Fruit fly (Drosophila melanogaster) whole organism, embryonic: Measurements from ENCODE around the gene bsk.

ENCODE experiments used
- Abd-B ChIP-seq: fragments of 200-800 bp; sonication (Bioruptor generic); optimal IDR thresholded peaks from 2 replicates; lab custom pipeline; 2018; ENCODE audit warnings: missing biosample characterization, mild to moderate bottlenecking, missing genetic modification characterization, moderate library complexity
- CG10979 ChIP-seq: fragments of 200-800 bp; sonication (Bioruptor generic); optimal IDR thresholded peaks from 2 replicates; lab custom pipeline; 2018; ENCODE audit warnings: missing biosample characterization, mild to moderate bottlenecking, missing genetic modification characterization, moderate library complexity
- CG11085 ChIP-seq: fragments of 200-800 bp; sonication (Bioruptor generic); IDR thresholded peaks from 2 replicates; pipeline ENCODE4 v1.3.6; 2022; ENCODE audit warnings: missing biosample characterization, missing genetic modification characterization
- CG11504 ChIP-seq: fragments of 200-800 bp; sonication (Bioruptor generic); optimal IDR thresholded peaks from 3 replicates; lab custom pipeline; 2019; ENCODE audit warnings: missing biosample characterization, mild to moderate bottlenecking, missing genetic modification characterization, moderate library complexity
- CG13424 ChIP-seq: fragments of 200-800 bp; sonication (Bioruptor generic); optimal IDR thresholded peaks from 2 replicates; lab custom pipeline; 2019; ENCODE audit warnings: missing biosample characterization, mild to moderate bottlenecking, missing genetic modification characterization, moderate library complexity
- CG13894 ChIP-seq: fragments of 200-800 bp; sonication (Bioruptor generic); optimal IDR thresholded peaks from 3 replicates; lab custom pipeline; 2018; ENCODE audit warnings: missing biosample characterization, mild to moderate bottlenecking, missing genetic modification characterization, moderate library complexity
- CG3838 ChIP-seq: fragments of 200-800 bp; sonication (Bioruptor generic); optimal IDR thresholded peaks from 3 replicates; lab custom pipeline; 2016; ENCODE audit warnings: missing biosample characterization, missing genetic modification characterization
- CG3995 ChIP-seq: fragments of 200-800 bp; sonication (Bioruptor generic); optimal IDR thresholded peaks from 3 replicates; lab custom pipeline; 2016; ENCODE audit warnings: missing biosample characterization, missing genetic modification characterization
- CG6272 ChIP-seq: fragments of 200-800 bp; sonication (Bioruptor generic); IDR thresholded peaks from 2 replicates; pipeline ENCODE4 v1.3.6; 2022; ENCODE audit warnings: missing biosample characterization, missing genetic modification characterization
- CG6654 ChIP-seq: fragments of 200-800 bp; sonication (Bioruptor generic); optimal IDR thresholded peaks from 2 replicates; lab custom pipeline; 2017; ENCODE audit warnings: missing biosample characterization, mild to moderate bottlenecking, missing genetic modification characterization
- CG6689 ChIP-seq: fragments of 200-800 bp; sonication (Bioruptor generic); IDR thresholded peaks from 2 replicates; pipeline ENCODE4 v1.3.6; 2022; ENCODE audit warnings: missing biosample characterization, missing genetic modification characterization
- CG6791 ChIP-seq: fragments of 200-800 bp; sonication (Bioruptor generic); IDR thresholded peaks from 3 replicates; pipeline ENCODE4 v1.3.6; 2022; ENCODE audit warnings: missing biosample characterization, missing genetic modification characterization; ENCODE audit not compliant: partially characterized antibody
- CG6813 ChIP-seq: fragments of 200-800 bp; sonication (Bioruptor generic); optimal IDR thresholded peaks from 2 replicates; lab custom pipeline; 2017; ENCODE audit warnings: missing biosample characterization, missing genetic modification characterization, mild to moderate bottlenecking, moderate library complexity, missing genetic modification reagents
- CG7745 ChIP-seq: fragments of 200-800 bp; sonication (Bioruptor generic); optimal IDR thresholded peaks from 2 replicates; lab custom pipeline; 2018; ENCODE audit warnings: missing biosample characterization, mild to moderate bottlenecking, missing genetic modification characterization, moderate library complexity
- CG8924 ChIP-seq: fragments of 200-800 bp; optimal IDR thresholded peaks from 3 replicates; lab custom pipeline; 2019; ENCODE audit warnings: missing biosample characterization, mild to moderate bottlenecking, missing genetic modification characterization, moderate library complexity
- CG9215 ChIP-seq: fragments of 200-800 bp; sonication (Bioruptor generic); IDR thresholded peaks from 2 replicates; pipeline ENCODE4 v1.3.6; 2022; ENCODE audit warnings: missing biosample characterization, missing genetic modification characterization
- Camta ChIP-seq: fragments of 200-800 bp; sonication (Bioruptor generic); optimal IDR thresholded peaks from 2 replicates; lab custom pipeline; 2016; ENCODE audit warnings: missing biosample characterization, missing genetic modification characterization
- Dad ChIP-seq: fragments of 200-800 bp; sonication (Bioruptor generic); optimal IDR thresholded peaks from 3 replicates; lab custom pipeline; 2016; ENCODE audit warnings: missing biosample characterization, missing genetic modification characterization
- Fer3 ChIP-seq: fragments of 200-800 bp; sonication (Bioruptor generic); optimal IDR thresholded peaks from 2 replicates; lab custom pipeline; 2018; ENCODE audit warnings: missing biosample characterization, mild to moderate bottlenecking, missing genetic modification characterization, moderate library complexity
- HLH54F ChIP-seq: fragments of 200-800 bp; sonication (Bioruptor generic); optimal IDR thresholded peaks from 3 replicates; lab custom pipeline; 2016; ENCODE audit warnings: missing biosample characterization, missing genetic modification characterization
- HLHmδ ChIP-seq: fragments of 200-800 bp; sonication (Bioruptor generic); optimal IDR thresholded peaks from 2 replicates; lab custom pipeline; 2018; ENCODE audit warnings: missing biosample characterization, mild to moderate bottlenecking, missing genetic modification characterization, moderate library complexity
- Hsf ChIP-seq: fragments of 200-800 bp; sonication (Bioruptor generic); optimal IDR thresholded peaks from 3 replicates; lab custom pipeline; 2016; ENCODE audit warnings: missing biosample characterization, missing genetic modification characterization
- MESR4 ChIP-seq: fragments of 200-800 bp; sonication (Bioruptor generic); optimal IDR thresholded peaks from 2 replicates; lab custom pipeline; 2018; ENCODE audit warnings: missing biosample characterization, mild to moderate bottlenecking, missing genetic modification characterization, moderate library complexity
- NC2β ChIP-seq: fragments of 200-800 bp; sonication (Bioruptor generic); optimal IDR thresholded peaks from 2 replicates; lab custom pipeline; 2016; ENCODE audit warnings: missing biosample characterization, missing genetic modification characterization
- Nf-YB ChIP-seq: fragments of 200-800 bp; sonication (Bioruptor generic); optimal IDR thresholded peaks from 3 replicates; lab custom pipeline; 2019; ENCODE audit warnings: missing biosample characterization, mild to moderate bottlenecking, missing genetic modification characterization, moderate library complexity
- Oli ChIP-seq: fragments of 200-800 bp; sonication (Bioruptor generic); optimal IDR thresholded peaks from 2 replicates; lab custom pipeline; 2018; ENCODE audit warnings: missing biosample characterization, mild to moderate bottlenecking, missing genetic modification characterization, moderate library complexity
- Ravus ChIP-seq: fragments of 200-800 bp; sonication (Bioruptor generic); IDR thresholded peaks from 2 replicates; pipeline ENCODE4 v1.3.6; 2022; ENCODE audit warnings: missing biosample characterization, missing genetic modification characterization
- Side ChIP-seq: fragments of 200-800 bp; sonication (Bioruptor generic); optimal IDR thresholded peaks from 2 replicates; lab custom pipeline; 2016; ENCODE audit warnings: missing biosample characterization, missing genetic modification characterization
- Xrp1 ChIP-seq: fragments of 200-800 bp; sonication (Bioruptor generic); IDR thresholded peaks from 2 replicates; pipeline ENCODE4 v1.3.6; 2022; ENCODE audit warnings: missing biosample characterization, missing genetic modification characterization
- ash1 ChIP-seq: fragments of 200-800 bp; sonication (Bioruptor generic); optimal IDR thresholded peaks from 2 replicates; lab custom pipeline; 2018; ENCODE audit warnings: missing biosample characterization, mild to moderate bottlenecking, missing genetic modification characterization
- bowl ChIP-seq: fragments of 200-800 bp; sonication (Bioruptor generic); IDR thresholded peaks from 2 replicates; pipeline ENCODE4 v1.3.6; 2022; ENCODE audit warnings: missing biosample characterization, missing genetic modification characterization
- caup ChIP-seq: fragments of 200-800 bp; sonication (Bioruptor generic); optimal IDR thresholded peaks from 3 replicates; lab custom pipeline; 2017; ENCODE audit warnings: missing biosample characterization, mild to moderate bottlenecking, missing genetic modification characterization, moderate library complexity; ENCODE audit not compliant: severe bottlenecking
- chn ChIP-seq: fragments of 200-800 bp; sonication (Bioruptor generic); optimal IDR thresholded peaks from 2 replicates; lab custom pipeline; 2016; ENCODE audit warnings: missing biosample characterization, missing genetic modification characterization
- crc ChIP-seq: fragments of 200-800 bp; sonication (Bioruptor generic); optimal IDR thresholded peaks from 2 replicates; lab custom pipeline; 2016; ENCODE audit warnings: missing biosample characterization, missing genetic modification characterization
- ems ChIP-seq: fragments of 200-800 bp; sonication (Bioruptor generic); optimal IDR thresholded peaks from 3 replicates; lab custom pipeline; 2016; ENCODE audit warnings: missing biosample characterization, missing genetic modification characterization
- fru ChIP-seq: fragments of >200 bp; optimal IDR thresholded peaks from 2 replicates; lab custom pipeline; 2017
- gfzf ChIP-seq: fragments of 200-800 bp; sonication (Bioruptor generic); optimal IDR thresholded peaks from 2 replicates; lab custom pipeline; 2016; ENCODE audit warnings: missing biosample characterization, mild to moderate bottlenecking, missing genetic modification characterization, moderate library complexity
- hkb ChIP-seq, 2 experiments: fragments of 200-800 bp in 1 of 2; fragments of >200 bp in 1 of 2; sonication (Bioruptor generic) in 1 of 2; IDR thresholded peaks in 1 of 2; optimal IDR thresholded peaks in 1 of 2; 2 replicates each; pipeline versions ENCODE4 v1.3.6 to Lab custom; 2017 to 2022; ENCODE audit warnings: missing biosample characterization in 1 of 2, missing genetic modification characterization in 1 of 2
- inv ChIP-seq: fragments of 200-800 bp; sonication (Bioruptor generic); IDR thresholded peaks from 2 replicates; pipeline ENCODE4 v1.3.6; 2022; ENCODE audit warnings: missing biosample characterization, missing genetic modification characterization; ENCODE audit not compliant: partially characterized antibody
- klu ChIP-seq: fragments of 200-800 bp; sonication (Bioruptor generic); IDR thresholded peaks from 2 replicates; pipeline ENCODE4 v1.3.6; 2022; ENCODE audit warnings: missing biosample characterization, missing genetic modification characterization
- kni ChIP-seq: fragments of 200-800 bp; sonication (Bioruptor generic); optimal IDR thresholded peaks from 3 replicates; lab custom pipeline; 2017; ENCODE audit warnings: mild to moderate bottlenecking, missing biosample characterization, missing genetic modification reagents, missing genetic modification characterization
- lmd ChIP-seq: fragments of 200-800 bp; sonication (Bioruptor generic); IDR thresholded peaks from 2 replicates; pipeline ENCODE4 v1.3.6; 2022; ENCODE audit warnings: missing biosample characterization, missing genetic modification characterization
- nerfin-1 ChIP-seq: fragments of 200-800 bp; sonication (Bioruptor generic); optimal IDR thresholded peaks from 3 replicates; lab custom pipeline; 2019; ENCODE audit warnings: missing biosample characterization, mild to moderate bottlenecking, missing genetic modification characterization, moderate library complexity
- p53 ChIP-seq: fragments of 200-800 bp; sonication (Bioruptor generic); optimal IDR thresholded peaks from 2 replicates; lab custom pipeline; 2016; ENCODE audit warnings: missing biosample characterization, missing genetic modification characterization
- pho ChIP-seq: fragments of 200-800 bp; sonication (Bioruptor generic); optimal IDR thresholded peaks from 2 replicates; lab custom pipeline; 2016; ENCODE audit warnings: missing biosample characterization, missing genetic modification characterization
- pros ChIP-seq: fragments of 200-800 bp; sonication (Bioruptor generic); optimal IDR thresholded peaks from 3 replicates; lab custom pipeline; 2019; ENCODE audit warnings: missing biosample characterization, mild to moderate bottlenecking, missing genetic modification characterization, moderate library complexity
- psq ChIP-seq: fragments of 200-800 bp; sonication (Bioruptor generic); optimal IDR thresholded peaks from 2 replicates; lab custom pipeline; 2017; ENCODE audit warnings: missing biosample characterization, missing genetic modification characterization
- run ChIP-seq: fragments of 200-800 bp; sonication (Bioruptor generic); optimal IDR thresholded peaks from 3 replicates; lab custom pipeline; 2018; ENCODE audit warnings: missing biosample characterization, mild to moderate bottlenecking, missing genetic modification characterization
- slbo ChIP-seq: fragments of 200-800 bp; sonication (Bioruptor generic); IDR thresholded peaks from 2 replicates; pipeline ENCODE4 v1.3.6; 2022; ENCODE audit warnings: missing biosample characterization, missing genetic modification characterization
- sna ChIP-seq: fragments of 200-800 bp; sonication (Bioruptor generic); IDR thresholded peaks from 2 replicates; pipeline ENCODE4 v1.3.6; 2022; ENCODE audit warnings: missing biosample characterization, missing genetic modification characterization; ENCODE audit not compliant: partially characterized antibody
- trh ChIP-seq: fragments of 200-800 bp; sonication (Bioruptor generic); optimal IDR thresholded peaks from 2 replicates; lab custom pipeline; 2016; ENCODE audit warnings: missing biosample characterization, missing genetic modification characterization
- ttk ChIP-seq: fragments of 200-800 bp; sonication (Bioruptor generic); IDR thresholded peaks from 2 replicates; pipeline ENCODE4 v2.1.2; 2022; ENCODE audit warnings: missing biosample characterization, missing genetic modification characterization

bsk gene

DNA sequence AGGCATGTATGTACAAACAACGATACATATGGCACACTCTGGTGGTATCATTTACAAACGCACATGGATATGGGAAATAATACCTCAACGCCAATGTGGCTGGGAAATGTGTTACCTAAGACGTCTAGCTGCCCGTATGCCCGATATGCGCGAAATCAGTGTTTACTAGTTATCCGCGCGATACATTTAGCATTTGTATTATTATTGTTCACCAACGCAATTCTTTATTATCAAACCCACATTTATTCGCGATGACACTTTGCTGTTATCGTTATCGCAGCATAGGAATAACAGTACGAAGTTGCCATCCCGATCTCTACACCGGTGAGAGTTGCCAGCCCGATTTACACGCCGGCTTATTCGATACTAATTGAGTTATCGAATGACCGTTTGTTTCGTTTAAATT is 3.5 kb downstream of the bsk start, which contains the start of gene chico (continued):
- TF ChIP-seq CG3995 (no peak), CG13894 (no peak), chn (GFP tag; lab: Kevin White, UChicago) (no peak), CG9215 (GFP tag; lab: Robert Waterston, UW) (no peak), CG6689 (GFP tag; lab: Robert Waterston, UW) (no peak), Dad (GFP tag; lab: Kevin White, UChicago) (no peak), Hsf (no peak), run (tag; lab: Kevin White, UChicago) (no peak), inv (GFP tag; lab: Robert Waterston, UW) (no peak), Side (GFP tag; lab: Kevin White, UChicago) (no peak), CG7745 (tag; lab: Kevin White, UChicago) (no peak), CG11085 (GFP tag; lab: Robert Waterston, UW) (no peak), gfzf (GFP tag; lab: Kevin White, UChicago) (peak; percentile 38), p53 (GFP tag; lab: Kevin White, UChicago) (no peak), CG10979 (tag; lab: Kevin White, UChicago) (no peak), bowl (GFP tag; lab: Robert Waterston, UW) (no peak), Xrp1 (GFP tag; lab: Robert Waterston, UW) (no peak), hkb (optimal IDR thresholded peaks at IDR 0.05; lab: Kevin White, UChicago) (no peak), hkb (GFP tag; IDR thresholded peaks at IDR 0.05; lab: Robert Waterston, UW) (no peak), pros (GFP tag; lab: Kevin White, UChicago) (no peak), sna (GFP tag; lab: Robert Waterston, UW) (no peak; the same call in 1 of the 2 replicates), Fer3 (tag; lab: Kevin White, UChicago) (no peak), CG11504 (tag; lab: Kevin White, UChicago) (no peak), Ravus (no peak), caup (GFP tag; lab: Kevin White, UChicago) (no peak), ems (GFP tag; lab: Kevin White, UChicago) (no peak), CG8924 (tag; lab: Kevin White, UChicago) (peak; percentile 44), CG3838 (no peak), Oli (tag; lab: Kevin White, UChicago) (no peak), fru (no peak), trh (GFP tag; lab: Kevin White, UChicago) (no peak), CG6791 (GFP tag; lab: Robert Waterston, UW) (peak; percentile 89), lmd (GFP tag; lab: Robert Waterston, UW) (no peak), ash1 (GFP tag; lab: Kevin White, UChicago) (no peak), NC2β (GFP tag; lab: Kevin White, UChicago) (peak; percentile 15), slbo (GFP tag; lab: Robert Waterston, UW) (no peak), HLH54F (GFP tag; lab: Kevin White, UChicago) (no peak), crc (GFP tag; lab: Kevin White, UChicago) (no peak), Abd-B (GFP tag; lab: Kevin White, UChicago) (no peak), ttk (no peak), MESR4 (GFP tag; lab: Kevin White, UChicago) (peak; percentile 79), CG6272 (GFP tag; lab: Robert Waterston, UW) (no peak), klu (GFP tag; lab: Robert Waterston, UW) (no peak), nerfin-1 (peak; percentile 93), Camta (GFP tag; lab: Kevin White, UChicago) (no peak), CG6813 (GFP tag; lab: Kevin White, UChicago) (no peak), HLHmδ (GFP tag; lab: Kevin White, UChicago) (no peak), CG13424 (no peak), psq (GFP tag; lab: Kevin White, UChicago) (no peak), pho (GFP tag; lab: Kevin White, UChicago) (no peak), CG6654 (GFP tag; lab: Kevin White, UChicago) (no peak), kni (GFP tag; lab: Kevin White, UChicago) (no peak), Nf-YB (no peak)
